Worm (Caenorhabditis elegans) whole organism, late embryonic: ENCODE data around the gene sri-37.

Experiments
- K09A11.1 ChIP-seq: sonication (generic microtip); optimal IDR thresholded peaks from 2 replicates; lab custom pipeline; 2017; ENCODE audit warnings: antibody characterized with exemption, mild to moderate bottlenecking, missing genetic modification characterization, missing compliant biosample characterization; ENCODE audit not compliant: insufficient read depth
- T23F11.4 ChIP-seq: fragments of 200-800 bp; sonication (Bioruptor generic); optimal IDR thresholded peaks from 2 replicates; lab custom pipeline; 2018; ENCODE audit warnings: mild to moderate bottlenecking, missing genetic modification characterization, missing compliant biosample characterization
- ahr-1 ChIP-seq: sonication (generic microtip); optimal IDR thresholded peaks from 2 replicates; lab custom pipeline; 2016; ENCODE audit warnings: missing genetic modification characterization, missing compliant biosample characterization
- ama-1 ChIP-seq: fragments of 150-350 bp; optimal IDR thresholded peaks from 2 replicates; lab custom pipeline; 2014
- ceh-34 ChIP-seq: sonication (generic microtip); optimal IDR thresholded peaks from 2 replicates; lab custom pipeline; 2016; ENCODE audit warnings: mild to moderate bottlenecking, missing genetic modification characterization, missing compliant biosample characterization
- dmd-4 ChIP-seq: sonication (generic microtip); optimal IDR thresholded peaks from 2 replicates; lab custom pipeline; 2016; ENCODE audit warnings: borderline replicate concordance, missing genetic modification characterization, missing compliant biosample characterization
- gmeb-2 ChIP-seq: sonication (generic microtip); optimal IDR thresholded peaks from 2 replicates; lab custom pipeline; 2016; ENCODE audit warnings: missing genetic modification characterization, inconsistent platforms, missing compliant biosample characterization
- hlh-6 ChIP-seq: sonication (generic microtip); optimal IDR thresholded peaks from 2 replicates; lab custom pipeline; 2016; ENCODE audit warnings: missing genotype, missing genetic modification characterization, missing compliant biosample characterization
- nfya-1 ChIP-seq: sonication (generic microtip); optimal IDR thresholded peaks from 2 replicates; lab custom pipeline; 2017; ENCODE audit warnings: missing genetic modification characterization, mild to moderate bottlenecking, missing compliant biosample characterization, antibody characterized with exemption, moderate library complexity
- sdc-2 ChIP-seq: sonication (generic microtip); optimal IDR thresholded peaks from 2 replicates; lab custom pipeline; 2016; ENCODE audit warnings: missing genotype, missing genetic modification characterization, missing compliant biosample characterization
- ttx-3 ChIP-seq: sonication (generic microtip); optimal IDR thresholded peaks from 2 replicates; lab custom pipeline; 2016; ENCODE audit warnings: missing genetic modification reagents, missing genetic modification characterization, missing compliant biosample characterization
- unc-55 ChIP-seq: sonication (generic microtip); optimal IDR thresholded peaks from 2 replicates; lab custom pipeline; 2017; ENCODE audit warnings: missing biosample characterization, missing genetic modification reagents, missing genetic modification characterization
- zip-5 ChIP-seq: sonication (generic microtip); optimal IDR thresholded peaks from 2 replicates; lab custom pipeline; 2016; ENCODE audit warnings: missing genetic modification characterization, missing compliant biosample characterization

ce11 chrII:2585493-2585892 lies 43.9 kb upstream of the sri-37 start, which contains the start of gene sri-36:
- TF ChIP-seq sdc-2 (tag; lab: Kevin White, UChicago) (no peak), dmd-4 (tag; lab: Kevin White, UChicago) (no peak), ahr-1 (tag; lab: Kevin White, UChicago) (no peak), ama-1 (lab: Kevin White, UChicago) (no peak), hlh-6 (no peak), K09A11.1 (no peak), ceh-34 (tag; lab: Kevin White, UChicago) (no peak), T23F11.4 (GFP tag; lab: Kevin White, UChicago) (no peak), gmeb-2 (no peak), unc-55 (GFP tag; lab: Kevin White, UChicago) (no peak), zip-5 (no peak), ttx-3 (no peak), nfya-1 (tag; lab: Kevin White, UChicago) (no peak)
